Worm (Caenorhabditis elegans): Measurements from ENCODE around the gene srj-14.

srj-14 gene

DNA sequence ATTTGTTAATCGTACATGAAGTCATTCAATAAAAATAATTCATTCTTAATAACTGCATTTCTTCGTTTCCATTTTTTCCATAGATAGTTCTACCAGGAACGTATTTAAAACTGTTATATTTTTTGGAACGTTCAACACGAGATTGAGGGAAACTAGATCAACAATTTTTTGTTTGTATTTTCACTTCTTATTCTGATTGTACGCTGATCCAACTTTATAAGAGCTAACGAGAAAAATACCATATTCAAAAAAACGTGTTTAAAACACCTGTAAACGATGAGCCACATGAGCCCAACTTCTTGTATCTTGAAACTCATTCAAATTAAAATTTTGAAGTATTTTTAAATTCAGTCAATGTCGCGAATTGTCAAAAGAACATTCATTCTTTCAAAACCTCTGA lies 47.1 kb downstream of the srj-14 start:
- TF ChIP-seq him-1 (tag; optimal IDR thresholded peaks at IDR 0.05) = no peak
- TF ChIP-seq dao-5 (tag; optimal IDR thresholded peaks at IDR 0.05) = no peak
- TF ChIP-seq W03F9.2 (tag; optimal IDR thresholded peaks at IDR 0.05) = no peak

DNA sequence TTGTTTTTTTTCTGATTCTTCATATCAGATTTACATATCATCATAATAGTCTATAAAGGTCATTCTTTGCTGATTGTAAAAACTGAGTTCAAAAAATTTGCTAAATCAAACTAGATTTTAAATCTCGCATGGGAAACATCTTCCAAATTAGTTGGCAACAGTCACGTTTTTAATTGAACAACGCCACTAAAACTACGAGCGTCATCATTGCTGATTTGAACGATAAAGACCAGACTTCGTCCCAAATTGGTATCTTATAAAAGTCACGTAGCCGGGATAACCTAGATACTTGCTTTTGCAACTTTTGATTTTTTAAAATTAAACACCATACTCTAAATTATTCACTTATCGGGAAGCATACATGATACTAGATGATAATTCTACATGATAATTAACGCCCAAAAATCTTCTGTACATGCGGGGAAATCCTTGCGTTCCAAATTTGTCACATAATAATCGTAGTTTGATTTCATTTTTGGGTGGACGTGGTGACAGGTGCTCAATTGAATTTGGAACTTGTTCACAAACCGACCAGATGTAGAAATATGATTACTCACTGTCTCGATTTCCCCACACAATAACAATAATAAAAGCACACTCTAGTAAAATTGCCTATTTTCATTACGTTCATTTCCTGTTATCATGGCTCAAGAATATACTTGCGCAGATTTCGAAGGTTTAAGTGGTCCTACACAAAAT lies 47.7 kb downstream of the srj-14 start, which contains the start of gene srw-67:
TSS of gene srw-67 (plus strand) at position 643 of the 699 bp plus-strand sequence.
- TF ChIP-seq W03F9.2 (tag; optimal IDR thresholded peaks at IDR 0.05) (no peak), dao-5 (tag; optimal IDR thresholded peaks at IDR 0.05) (no peak), him-1 (tag; optimal IDR thresholded peaks at IDR 0.05) (no peak)

DNA sequence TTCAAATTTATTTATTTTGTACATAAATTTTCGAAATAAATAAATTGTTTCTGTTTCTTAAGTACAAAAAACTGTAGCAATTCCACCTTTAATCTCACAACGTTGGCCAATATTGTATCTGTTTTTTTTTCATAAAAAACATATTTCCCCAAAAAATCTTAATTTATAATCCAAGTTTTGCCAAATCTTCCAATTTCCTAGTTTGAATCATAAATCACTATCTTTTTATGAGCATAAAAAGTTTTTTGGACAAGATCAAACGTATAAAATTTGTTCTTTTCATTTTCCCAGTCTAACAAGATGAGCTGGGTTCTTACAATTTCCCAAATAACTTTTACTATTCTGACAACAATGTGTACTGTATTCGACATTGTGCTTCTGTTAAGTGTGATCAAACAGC lies 50.7 kb downstream of the srj-14 start, which contains the start of gene srxa-4:
TSS of gene srxa-4 (plus strand) at position 301 of the 400 bp plus-strand sequence.
- TF ChIP-seq W03F9.2 (tag; optimal IDR thresholded peaks at IDR 0.05) (no peak), dao-5 (tag; optimal IDR thresholded peaks at IDR 0.05) (no peak), him-1 (tag; optimal IDR thresholded peaks at IDR 0.05) (no peak)
